Fruit fly (Drosophila melanogaster) whole organism, adult: ENCODE data around the gene Nepl13.
A peak's percentile ranks its signal among the peaks of the same experiment; 100 is the strongest.

ENCODE experiments used
- CG11617 ChIP-seq: fragments of 200-800 bp; sonication (Bioruptor generic); optimal IDR thresholded peaks from 2 replicates; lab custom pipeline; 2017; ENCODE audit warnings: mild to moderate bottlenecking, missing biosample characterization, missing genetic modification reagents, missing genetic modification characterization
- CG12768 ChIP-seq: fragments of 200-800 bp; sonication (Bioruptor generic); optimal IDR thresholded peaks from 2 replicates; lab custom pipeline; 2017; ENCODE audit warnings: missing biosample characterization, missing genetic modification characterization, mild to moderate bottlenecking, moderate library complexity, missing genetic modification reagents
- CG14711 ChIP-seq: fragments of 200-800 bp; sonication (Bioruptor generic); optimal IDR thresholded peaks from 2 replicates; lab custom pipeline; 2018; ENCODE audit warnings: missing biosample characterization, mild to moderate bottlenecking, missing genetic modification characterization, moderate library complexity
- CG1620 ChIP-seq: fragments of 200-800 bp; sonication (Bioruptor generic); optimal IDR thresholded peaks from 2 replicates; lab custom pipeline; 2016; ENCODE audit warnings: missing biosample characterization, missing genetic modification characterization
- CG33017 ChIP-seq: fragments of 200-800 bp; sonication (Bioruptor generic); optimal IDR thresholded peaks from 2 replicates; lab custom pipeline; 2018; ENCODE audit warnings: missing biosample characterization, mild to moderate bottlenecking, missing genetic modification characterization, moderate library complexity
- CG5204 ChIP-seq: fragments of 200-800 bp; sonication (Bioruptor generic); optimal IDR thresholded peaks from 2 replicates; lab custom pipeline; 2016; ENCODE audit warnings: missing biosample characterization, missing genetic modification characterization
- CG7045 ChIP-seq: fragments of 200-800 bp; sonication (Bioruptor generic); optimal IDR thresholded peaks from 2 replicates; lab custom pipeline; 2017; ENCODE audit warnings: missing biosample characterization, mild to moderate bottlenecking, missing genetic modification characterization
- CG7101 ChIP-seq: fragments of 200-800 bp; sonication (Bioruptor generic); optimal IDR thresholded peaks from 2 replicates; lab custom pipeline; 2018; ENCODE audit warnings: missing biosample characterization, mild to moderate bottlenecking, missing genetic modification characterization, moderate library complexity
- Clk ChIP-seq: fragments of 200-800 bp; sonication (Bioruptor generic); optimal IDR thresholded peaks from 2 replicates; lab custom pipeline; 2017; ENCODE audit warnings: missing biosample characterization, missing genetic modification characterization
- Crg-1 ChIP-seq: fragments of 200-800 bp; sonication (Bioruptor generic); optimal IDR thresholded peaks from 2 replicates; lab custom pipeline; 2016; ENCODE audit warnings: missing biosample characterization, missing genetic modification characterization
- Hr96 ChIP-seq: fragments of 200-800 bp; sonication (Bioruptor generic); optimal IDR thresholded peaks from 2 replicates; lab custom pipeline; 2016; ENCODE audit warnings: missing biosample characterization, missing genetic modification characterization
- Mnt ChIP-seq: fragments of 200-800 bp; sonication (Bioruptor generic); optimal IDR thresholded peaks from 2 replicates; lab custom pipeline; 2016; ENCODE audit warnings: missing biosample characterization, mild to moderate bottlenecking, missing genetic modification characterization
- bab1 ChIP-seq: fragments of 200-800 bp; sonication (Bioruptor generic); optimal IDR thresholded peaks from 3 replicates; lab custom pipeline; 2019; ENCODE audit warnings: missing biosample characterization, mild to moderate bottlenecking, missing genetic modification characterization, moderate library complexity
- cic ChIP-seq: fragments of 200-800 bp; sonication (Bioruptor generic); optimal IDR thresholded peaks from 2 replicates; lab custom pipeline; 2017; ENCODE audit warnings: missing biosample characterization, mild to moderate bottlenecking, missing genetic modification characterization, moderate library complexity
- cnc ChIP-seq, 2 experiments: fragments of >200 bp; optimal IDR thresholded peaks; 2 replicates each; lab custom pipeline; 2017
- kay ChIP-seq: fragments of 200-800 bp; sonication (Bioruptor generic); peaks from one replicate; lab custom pipeline; 2016; ENCODE audit warnings: missing biosample characterization, missing genetic modification characterization, borderline replicate concordance
- ovo ChIP-seq: fragments of 200-800 bp; sonication (Bioruptor generic); optimal IDR thresholded peaks from 2 replicates; lab custom pipeline; 2016; ENCODE audit warnings: missing biosample characterization, missing genetic modification characterization
- pad ChIP-seq: fragments of 200-800 bp; sonication (Bioruptor generic); optimal IDR thresholded peaks from 3 replicates; lab custom pipeline; 2017; ENCODE audit warnings: missing biosample characterization, missing genetic modification characterization, mild to moderate bottlenecking, moderate library complexity, missing genetic modification reagents
- tj ChIP-seq: fragments of 200-800 bp; sonication (Bioruptor generic); optimal IDR thresholded peaks from 3 replicates; lab custom pipeline; 2017; ENCODE audit warnings: missing biosample characterization, mild to moderate bottlenecking, missing genetic modification characterization, moderate library complexity
- toe ChIP-seq: fragments of 200-800 bp; sonication (Bioruptor generic); optimal IDR thresholded peaks from 2 replicates; lab custom pipeline; 2016; ENCODE audit warnings: missing biosample characterization, missing genetic modification characterization

The Nepl13 gene

DNA sequence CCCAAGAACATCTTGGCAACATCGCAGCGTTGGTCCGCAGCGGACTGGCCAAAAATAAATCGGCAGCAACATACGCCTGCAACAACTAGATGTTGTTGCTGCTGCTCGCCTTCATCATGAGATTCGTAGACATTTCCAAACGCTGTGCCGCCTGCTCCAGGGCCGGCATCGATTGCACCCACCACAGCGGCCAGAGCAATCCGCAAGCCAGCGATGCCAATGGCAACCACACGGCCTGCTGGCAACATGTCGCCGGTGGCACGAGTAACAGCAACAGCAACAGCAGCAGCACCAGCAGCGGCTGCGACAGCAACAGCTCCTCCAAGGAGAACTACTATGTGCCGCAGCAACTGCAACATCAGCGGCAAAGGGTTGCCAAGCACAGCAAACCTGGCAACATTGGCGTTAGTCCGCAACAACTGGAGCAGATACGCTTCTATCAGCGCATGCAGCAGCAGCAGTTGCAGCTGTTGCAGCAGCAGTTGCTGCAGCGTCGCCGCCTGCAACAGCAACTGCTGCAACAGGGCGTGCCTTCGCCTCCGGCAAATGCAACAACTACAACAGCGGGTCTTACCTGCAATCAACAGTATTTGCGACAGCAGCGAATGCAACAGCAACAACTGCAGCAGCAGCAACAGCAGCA, 23.9 kb upstream of the Nepl13 start:
- TF ChIP-seq CG33017: no peak
- no peak for TF ChIP-seq CG7101 (tag; lab: Kevin White, UChicago)
- no peak for TF ChIP-seq cic (GFP tag; lab: Kevin White, UChicago)
- TF ChIP-seq Clk (GFP tag; lab: Kevin White, UChicago): no peak
- TF ChIP-seq tj (GFP tag; lab: Kevin White, UChicago): no peak
- no peak for TF ChIP-seq bab1 (GFP tag; lab: Kevin White, UChicago)
- no peak for TF ChIP-seq CG11617
- no peak for TF ChIP-seq CG7045 (GFP tag; lab: Kevin White, UChicago)

DNA sequence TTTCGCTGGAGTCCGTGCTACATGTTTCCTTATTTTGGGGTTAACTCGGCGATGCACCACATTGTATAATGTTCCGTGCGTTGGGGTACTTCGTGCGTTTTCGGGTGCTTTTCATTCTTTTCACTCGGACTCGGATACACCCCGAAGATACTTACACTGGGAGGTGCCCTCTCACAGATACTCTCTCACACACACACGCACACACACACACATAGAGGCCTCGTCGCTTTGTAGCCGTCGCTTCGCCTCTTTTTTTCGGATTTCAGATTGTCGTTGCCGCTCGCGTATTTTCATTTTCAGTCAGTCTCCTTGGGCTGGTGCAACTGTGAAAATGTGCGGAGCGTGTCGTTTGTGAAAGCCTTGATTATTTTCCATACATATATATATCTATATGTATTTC, 20.5 kb upstream of the Nepl13 start:
- no peak for TF ChIP-seq kay (GFP tag; lab: Kevin White, UChicago)
- peak; percentile 69 for TF ChIP-seq CG7045 (GFP tag; lab: Kevin White, UChicago)
- peak; percentile 26 for TF ChIP-seq Hr96 (GFP tag; lab: Kevin White, UChicago)
- no peak for TF ChIP-seq cnc (optimal IDR thresholded peaks at IDR 0.05; lab: Kevin White, UChicago)
- no peak for TF ChIP-seq pad (GFP tag; lab: Kevin White, UChicago)
- peak; percentile 53 for TF ChIP-seq ovo (GFP tag; lab: Kevin White, UChicago)
- peak; percentile 91 for TF ChIP-seq cic (GFP tag; lab: Kevin White, UChicago)
- peak; percentile 66 for TF ChIP-seq bab1 (GFP tag; lab: Kevin White, UChicago)
- peak; percentile 45 for TF ChIP-seq CG14711
- peak; percentile 66 for TF ChIP-seq tj (GFP tag; lab: Kevin White, UChicago)
- peak; percentile 57 for TF ChIP-seq CG7101 (tag; lab: Kevin White, UChicago)
- peak; percentile 61 for TF ChIP-seq Mnt
- no peak for TF ChIP-seq Crg-1 (GFP tag; lab: Kevin White, UChicago)
- peak; percentile 80 for TF ChIP-seq CG12768 (GFP tag; lab: Kevin White, UChicago)
- TF ChIP-seq toe: peak; percentile 78
- TF ChIP-seq CG5204: peak; percentile 29
- TF ChIP-seq CG11617: peak; percentile 65
- TF ChIP-seq CG1620: peak; percentile 2
- TF ChIP-seq CG33017: peak; percentile 79
- TF ChIP-seq Clk (GFP tag; lab: Kevin White, UChicago): peak; percentile 85

DNA sequence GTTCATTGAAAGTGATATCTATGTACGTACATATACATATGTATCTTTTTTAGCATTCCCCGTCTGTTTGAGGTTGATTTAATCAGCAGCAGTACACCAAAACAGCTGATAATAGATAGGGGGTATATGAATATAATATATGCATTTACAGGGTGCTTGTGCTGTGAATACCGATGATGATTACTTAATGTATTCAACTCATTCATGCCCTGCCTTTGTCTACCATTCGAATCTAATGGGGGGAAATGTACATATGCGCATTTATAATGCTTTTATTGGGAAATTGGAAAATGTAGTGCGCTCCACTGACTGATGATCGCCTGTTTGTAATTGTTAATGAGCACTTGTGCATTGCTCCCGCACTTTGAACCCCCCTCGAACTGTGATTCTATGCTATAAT, 19.3 kb upstream of the Nepl13 start:
- TF ChIP-seq Mnt (no peak), CG14711 (no peak), CG5204 (peak; percentile 37), toe (no peak), kay (GFP tag; lab: Kevin White, UChicago) (no peak), CG12768 (GFP tag; lab: Kevin White, UChicago) (peak; percentile 2), CG11617 (no peak)

DNA sequence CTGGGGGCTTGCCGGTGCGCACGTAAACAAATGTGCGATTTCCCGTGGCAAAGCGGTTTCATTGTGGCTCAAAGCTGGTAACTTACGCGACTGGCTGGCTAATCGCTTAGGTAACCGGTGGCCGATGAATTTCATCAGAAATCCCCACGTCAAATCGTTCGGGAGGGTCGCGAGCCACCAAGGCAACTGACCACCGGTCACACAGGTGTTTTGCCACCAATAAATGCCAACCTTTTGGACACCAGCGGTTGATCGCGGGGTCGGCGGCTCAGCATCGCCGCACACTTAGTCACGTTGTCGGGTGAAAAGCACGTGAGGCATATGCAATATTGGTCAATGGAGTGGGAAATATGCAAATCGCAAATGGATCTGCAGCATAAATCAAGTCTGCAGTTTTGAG, 15.6 kb upstream of the Nepl13 start:
- TF ChIP-seq Crg-1 (GFP tag; lab: Kevin White, UChicago) (no peak), CG12768 (GFP tag; lab: Kevin White, UChicago) (no peak), Hr96 (GFP tag; lab: Kevin White, UChicago) (no peak), CG1620 (no peak)

DNA sequence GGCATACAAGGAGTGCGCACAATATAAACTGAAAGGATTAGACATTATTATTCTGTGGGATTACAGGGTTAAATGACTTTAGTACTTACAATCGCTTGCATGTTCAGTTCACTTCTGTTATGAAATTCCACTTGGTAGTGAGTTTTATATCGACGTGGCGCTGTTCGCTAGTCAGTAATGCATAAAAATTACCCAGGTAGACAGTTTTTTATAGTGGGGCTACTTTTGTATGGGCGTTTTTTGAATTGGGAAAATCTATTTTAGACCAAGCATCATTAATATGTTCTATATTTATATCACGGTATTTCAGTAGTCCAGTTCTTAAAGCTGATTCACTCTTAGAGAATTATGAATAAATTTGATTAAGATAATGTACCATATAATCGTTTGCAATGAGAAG, 10.8 kb upstream of the Nepl13 start, which contains the start of gene CG43095:
Gene CG43095, minus strand, starts transcription at position 101 of the 400 bp plus-strand sequence.
- TF ChIP-seq cnc (optimal IDR thresholded peaks at IDR 0.05; lab: Kevin White, UChicago): no peak
- TF ChIP-seq Crg-1 (GFP tag; lab: Kevin White, UChicago): no peak
- no peak for TF ChIP-seq kay (GFP tag; lab: Kevin White, UChicago)
- no peak for TF ChIP-seq Mnt
- no peak for TF ChIP-seq Hr96 (GFP tag; lab: Kevin White, UChicago)
- TF ChIP-seq CG14711: no peak
- TF ChIP-seq tj (GFP tag; lab: Kevin White, UChicago): no peak
- TF ChIP-seq CG12768 (GFP tag; lab: Kevin White, UChicago): no peak
- TF ChIP-seq ovo (GFP tag; lab: Kevin White, UChicago): no peak
- no peak for TF ChIP-seq toe
- TF ChIP-seq CG7101 (tag; lab: Kevin White, UChicago): no peak
- no peak for TF ChIP-seq bab1 (GFP tag; lab: Kevin White, UChicago)

DNA sequence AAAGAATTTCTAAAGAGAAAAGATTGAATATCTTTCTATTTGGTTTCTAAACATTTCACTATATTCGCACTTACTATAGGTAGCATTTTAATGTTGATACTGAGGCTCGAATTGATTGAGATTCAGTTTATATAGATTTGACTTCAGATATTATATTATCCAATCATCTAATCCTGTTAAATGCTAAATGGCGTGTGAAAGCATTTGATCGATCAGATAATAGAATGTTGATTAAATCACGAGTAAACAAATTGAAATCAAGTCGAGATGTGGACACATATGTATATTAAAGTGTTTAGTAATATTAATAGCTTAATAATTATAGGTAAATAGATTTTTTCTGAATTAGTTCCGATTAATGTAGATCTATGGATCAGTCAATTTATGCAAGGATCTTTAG, 10.0 kb upstream of the Nepl13 start, which contains the start of gene CG43094:
Gene CG43094, minus strand, starts transcription at position 101 of the 400 bp plus-strand sequence.
- TF ChIP-seq CG14711 (no peak), tj (GFP tag; lab: Kevin White, UChicago) (no peak), kay (GFP tag; lab: Kevin White, UChicago) (no peak), CG33017 (no peak), CG7101 (tag; lab: Kevin White, UChicago) (no peak), ovo (GFP tag; lab: Kevin White, UChicago) (no peak), CG7045 (GFP tag; lab: Kevin White, UChicago) (no peak), cic (GFP tag; lab: Kevin White, UChicago) (no peak), CG1620 (no peak)

DNA sequence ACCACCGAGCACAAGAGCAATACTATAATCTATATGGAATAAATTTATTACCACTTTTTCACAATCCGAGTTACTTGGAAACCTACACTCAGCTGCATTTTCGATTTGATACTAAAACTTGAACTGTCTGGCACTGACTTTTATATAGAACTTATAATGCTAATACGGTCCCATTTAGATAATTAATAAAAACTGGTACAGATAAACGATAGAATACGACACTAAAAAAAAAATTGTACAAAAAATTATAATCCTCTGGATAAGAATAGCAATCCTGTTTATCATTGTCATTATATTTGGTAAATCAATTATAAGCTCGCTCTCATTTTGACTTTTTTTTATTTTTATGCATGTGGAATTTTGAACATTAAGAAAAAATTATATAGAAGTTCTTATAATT, 9.3 kb upstream of the Nepl13 start, which contains the start of gene CG43093:
Gene CG43093, minus strand, starts transcription at position 101 of the 400 bp plus-strand sequence.
- TF ChIP-seq ovo (GFP tag; lab: Kevin White, UChicago): no peak
- TF ChIP-seq kay (GFP tag; lab: Kevin White, UChicago): no peak
- no peak for TF ChIP-seq pad (GFP tag; lab: Kevin White, UChicago)
- TF ChIP-seq CG1620: no peak
- no peak for TF ChIP-seq bab1 (GFP tag; lab: Kevin White, UChicago)
- no peak for TF ChIP-seq CG33017
- TF ChIP-seq CG5204: no peak
- TF ChIP-seq tj (GFP tag; lab: Kevin White, UChicago): no peak
- TF ChIP-seq cnc (optimal IDR thresholded peaks at IDR 0.05; lab: Kevin White, UChicago): no peak
- TF ChIP-seq CG12768 (GFP tag; lab: Kevin White, UChicago): no peak
- TF ChIP-seq cic (GFP tag; lab: Kevin White, UChicago): no peak
